Worm (Caenorhabditis elegans) whole organism, L3 larva: Measurements from ENCODE around the gene nnt-1.

ENCODE experiments used
- aly-2 ChIP-seq: fragments of 150-350 bp; optimal IDR thresholded peaks from 2 replicates; lab custom pipeline; 2014; ENCODE audit warnings: missing biosample characterization, missing genetic modification characterization
- ceh-16 ChIP-seq: sonication (generic microtip); optimal IDR thresholded peaks from 2 replicates; lab custom pipeline; 2017; ENCODE audit warnings: missing biosample characterization, missing genetic modification characterization
- ceh-28 ChIP-seq: fragments of 150-350 bp; optimal IDR thresholded peaks from 2 replicates; lab custom pipeline; 2014; ENCODE audit warnings: missing biosample characterization, missing genetic modification reagents, missing genetic modification characterization
- ceh-9 ChIP-seq: sonication (generic microtip); optimal IDR thresholded peaks from 2 replicates; lab custom pipeline; 2018; ENCODE audit warnings: missing biosample characterization, missing genetic modification characterization
- daf-12 ChIP-seq: fragments of 150-350 bp; optimal IDR thresholded peaks from 2 replicates; lab custom pipeline; 2014; ENCODE audit warnings: missing biosample characterization, missing genetic modification reagents, missing genetic modification characterization
- elt-1 ChIP-seq: fragments of 150-350 bp; optimal IDR thresholded peaks from 2 replicates; lab custom pipeline; 2014; ENCODE audit warnings: missing biosample characterization, missing genetic modification characterization
- elt-2 ChIP-seq: sonication (generic microtip); optimal IDR thresholded peaks from 2 replicates; lab custom pipeline; 2016; ENCODE audit warnings: missing genetic modification reagents, mild to moderate bottlenecking, missing genetic modification characterization, missing compliant biosample characterization
- elt-3 ChIP-seq, 3 experiments: fragments of 150-350 bp in 1 of 3; sonication (generic microtip) in 2 of 3; optimal IDR thresholded peaks; 2 replicates in 2 of 3; 4 replicates in 1 of 3; lab custom pipeline; 2014 to 2017; ENCODE audit warnings: missing biosample characterization in 3 of 3, missing genetic modification characterization in 3 of 3
- jun-1 ChIP-seq: fragments of 150-350 bp; optimal IDR thresholded peaks from 2 replicates; lab custom pipeline; 2014; ENCODE audit warnings: missing biosample characterization, missing genetic modification reagents, missing genetic modification characterization
- lin-15B ChIP-seq: fragments of 150-350 bp; optimal IDR thresholded peaks from 2 replicates; lab custom pipeline; 2014; ENCODE audit warnings: missing biosample characterization, missing genetic modification characterization
- lin-39 ChIP-seq: fragments of 150-350 bp; optimal IDR thresholded peaks from 2 replicates; lab custom pipeline; 2018; ENCODE audit warnings: missing biosample characterization, missing genetic modification reagents, missing genetic modification characterization
- lsy-12 ChIP-seq: sonication (generic microtip); optimal IDR thresholded peaks from 2 replicates; lab custom pipeline; 2016; ENCODE audit warnings: mild to moderate bottlenecking, missing genetic modification characterization, missing compliant biosample characterization
- mdl-1 ChIP-seq: fragments of 150-350 bp; optimal IDR thresholded peaks from 2 replicates; lab custom pipeline; 2014; ENCODE audit warnings: missing biosample characterization, missing genetic modification characterization
- nfya-1 ChIP-seq: sonication (generic microtip); optimal IDR thresholded peaks from 2 replicates; lab custom pipeline; 2017; ENCODE audit warnings: missing genetic modification characterization, mild to moderate bottlenecking, missing compliant biosample characterization, antibody characterized with exemption, moderate library complexity; ENCODE audit not compliant: insufficient read depth
- nhr-12 ChIP-seq: fragments of 150-350 bp; optimal IDR thresholded peaks from 2 replicates; lab custom pipeline; 2014; ENCODE audit warnings: missing biosample characterization, missing genetic modification characterization
- nhr-237 ChIP-seq: fragments of 150-350 bp; optimal IDR thresholded peaks from 2 replicates; lab custom pipeline; 2014; ENCODE audit warnings: missing biosample characterization, missing genetic modification characterization
- nhr-43 ChIP-seq: sonication (generic microtip); optimal IDR thresholded peaks from 2 replicates; lab custom pipeline; 2016; ENCODE audit warnings: mild to moderate bottlenecking, missing genetic modification characterization, missing compliant biosample characterization; ENCODE audit not compliant: poor library complexity, severe bottlenecking
- nhr-77 ChIP-seq: fragments of 150-350 bp; optimal IDR thresholded peaks from 2 replicates; lab custom pipeline; 2014; ENCODE audit warnings: missing biosample characterization, missing genetic modification characterization
- pqm-1 ChIP-seq: fragments of 150-350 bp; optimal IDR thresholded peaks from 2 replicates; lab custom pipeline; 2017; ENCODE audit warnings: missing biosample characterization, missing genetic modification characterization, inconsistent platforms
- sea-2 ChIP-seq: fragments of 150-350 bp; sonication (generic microtip); optimal IDR thresholded peaks from 4 replicates; lab custom pipeline; 2014; ENCODE audit warnings: missing biosample characterization, missing genetic modification reagents, missing genetic modification characterization
- snpc-4 ChIP-seq: fragments of 150-350 bp; optimal IDR thresholded peaks from 2 replicates; lab custom pipeline; 2014; ENCODE audit warnings: missing biosample characterization, missing genetic modification characterization
- unc-39 ChIP-seq: sonication (generic microtip); optimal IDR thresholded peaks from 4 replicates; lab custom pipeline; 2017; ENCODE audit warnings: missing biosample characterization, missing genetic modification characterization
- unc-62 ChIP-seq: fragments of 150-350 bp; sonication (generic microtip); optimal IDR thresholded peaks from 4 replicates; lab custom pipeline; 2014; ENCODE audit warnings: missing biosample characterization, missing genetic modification reagents, missing genetic modification characterization
- zag-1 ChIP-seq: fragments of 150-350 bp; optimal IDR thresholded peaks from 2 replicates; lab custom pipeline; 2014; ENCODE audit warnings: missing biosample characterization, missing genetic modification characterization
- ztf-4 ChIP-seq: fragments of 150-350 bp; optimal IDR thresholded peaks from 2 replicates; lab custom pipeline; 2014; ENCODE audit warnings: missing biosample characterization, missing genetic modification characterization

The nnt-1 gene

ce11 chrX:6150949-6151519 is 28.9 kb downstream of the nnt-1 start:
- TF ChIP-seq nhr-12 (tag; lab: Kevin White, UChicago), result no peak
- TF ChIP-seq elt-3 (tag; optimal IDR thresholded peaks at IDR 0.05; lab: Kevin White, UChicago), result no peak
- no peak for TF ChIP-seq ztf-4 (tag; lab: Kevin White, UChicago)
- no peak for TF ChIP-seq elt-2 (tag; lab: Kevin White, UChicago)
- no peak for TF ChIP-seq lin-15B
- no peak for TF ChIP-seq nhr-43 (tag; lab: Kevin White, UChicago)
- TF ChIP-seq zag-1, result no peak
- no peak for TF ChIP-seq ceh-28 (tag; lab: Kevin White, UChicago)

- TF ChIP-seq lin-39 (tag; lab: Kevin White, UChicago) (peak; percentile 55), unc-62 (GFP tag; lab: Kevin White, UChicago) (no peak)
These were observed 33.3 kb downstream of the nnt-1 start for ce11 chrX:6155436-6155835.

DNA sequence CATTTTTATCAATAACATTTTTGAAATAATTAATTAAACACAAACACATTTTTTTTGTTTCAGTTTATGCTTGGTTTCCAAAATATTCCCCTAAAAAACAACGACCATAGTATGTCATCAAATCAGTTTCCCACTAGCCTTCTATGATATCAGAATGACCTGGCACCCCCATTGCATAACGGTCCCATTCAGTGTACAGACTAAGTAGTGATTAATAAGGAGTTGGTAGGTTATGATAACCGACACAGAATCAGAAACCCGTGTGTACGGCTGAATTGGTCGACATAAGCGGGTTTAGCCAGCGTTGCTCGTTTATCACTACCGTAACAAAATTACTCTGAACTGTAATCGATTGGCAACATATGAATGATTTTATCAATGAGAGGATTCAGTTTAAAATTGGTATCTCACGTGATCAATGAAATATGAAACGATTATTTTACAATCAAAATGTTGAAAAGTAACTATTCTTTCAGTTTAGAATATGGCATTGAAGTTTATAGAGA is 35.4 kb downstream of the nnt-1 start:
- TF ChIP-seq elt-2 (tag; lab: Kevin White, UChicago), result peak; percentile 52
- no peak for TF ChIP-seq daf-12 (tag; lab: Kevin White, UChicago)
- peak; percentile 24 for TF ChIP-seq pqm-1 (tag; lab: Kevin White, UChicago)
- no peak for TF ChIP-seq sea-2

DNA sequence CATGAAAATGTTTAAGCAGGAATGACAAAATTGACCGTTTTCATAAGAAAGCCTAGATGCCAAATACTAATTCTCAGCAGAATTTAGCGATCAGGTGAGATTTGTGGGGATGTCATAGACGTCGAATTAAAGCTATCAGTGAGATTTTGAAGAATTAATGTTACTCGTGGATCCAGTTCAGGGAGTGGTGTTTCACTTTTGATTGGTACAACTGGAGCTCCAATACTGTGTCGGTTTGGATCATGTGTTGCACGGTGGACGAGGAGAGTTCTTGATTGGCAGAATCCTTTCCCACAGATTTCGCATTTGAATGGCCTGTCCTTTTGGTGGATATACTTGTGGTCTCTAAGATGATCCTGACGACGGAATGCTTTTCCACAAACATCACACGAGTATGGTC is 37.5 kb downstream of the nnt-1 start:
- no peak for TF ChIP-seq nhr-43 (tag; lab: Kevin White, UChicago)
- TF ChIP-seq snpc-4, result no peak
- TF ChIP-seq unc-62 (GFP tag; lab: Kevin White, UChicago), result no peak
- TF ChIP-seq elt-3 (tag; optimal IDR thresholded peaks at IDR 0.05; lab: Kevin White, UChicago), result no peak
- no peak for TF ChIP-seq ceh-9
- no peak for TF ChIP-seq lsy-12 (tag; lab: Kevin White, UChicago)
- TF ChIP-seq ceh-16 (tag; lab: Kevin White, UChicago), result no peak
- no peak for TF ChIP-seq zag-1
- TF ChIP-seq pqm-1 (tag; lab: Kevin White, UChicago), result no peak

DNA sequence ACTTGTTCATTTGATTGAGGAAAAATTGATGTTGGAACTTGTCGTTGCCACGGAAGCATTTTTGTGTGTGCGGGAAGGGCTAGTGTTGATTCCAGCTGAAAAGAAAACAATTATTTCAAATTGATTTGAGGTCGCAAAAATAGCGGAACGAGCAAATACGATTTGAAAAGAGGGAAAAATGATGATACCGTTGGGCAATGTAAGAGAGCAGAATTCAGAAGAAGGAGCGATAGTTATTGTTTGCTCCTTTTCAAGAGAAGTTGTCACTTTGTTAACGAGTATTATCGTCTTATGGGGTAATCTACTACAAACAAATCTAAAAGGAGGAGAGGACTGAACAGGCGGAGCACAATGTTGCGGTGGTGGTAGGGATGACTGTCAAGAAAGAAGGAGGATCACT is 38.3 kb downstream of the nnt-1 start, which contains the start of gene odd-2:
Gene odd-2, minus strand, starts transcription at position 101 of the 400 bp plus-strand sequence.
- TF ChIP-seq lin-39 (tag; lab: Kevin White, UChicago), result no peak
- no peak for TF ChIP-seq jun-1 (tag; lab: Kevin White, UChicago)
- no peak for TF ChIP-seq mdl-1 (tag; lab: Kevin White, UChicago)
- no peak for TF ChIP-seq nhr-237 (tag; lab: Kevin White, UChicago)
- TF ChIP-seq elt-2 (tag; lab: Kevin White, UChicago), result no peak
- no peak for TF ChIP-seq snpc-4
- no peak for TF ChIP-seq sea-2
- no peak for TF ChIP-seq nhr-77
- no peak for TF ChIP-seq nhr-12 (tag; lab: Kevin White, UChicago)
- TF ChIP-seq, all 47 proteins: peak for 0

DNA sequence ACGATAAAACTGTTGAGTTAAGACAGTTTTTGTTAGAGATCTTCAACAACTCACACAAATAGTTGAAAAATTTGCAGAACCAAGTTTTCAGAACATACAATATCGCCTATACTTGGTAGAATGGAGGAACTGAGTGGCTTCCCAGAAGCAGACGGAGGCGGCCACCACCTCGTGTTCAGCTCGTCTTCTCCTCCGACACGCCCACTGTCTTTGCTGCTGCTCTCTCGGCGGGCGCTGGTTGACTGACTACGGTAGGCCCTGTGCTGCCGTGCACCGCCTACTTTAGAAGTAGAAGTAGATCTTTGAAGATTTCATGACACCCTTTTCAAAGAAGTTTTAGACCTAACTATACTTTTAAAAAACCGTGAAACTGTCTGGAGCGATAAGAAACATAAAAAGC is 39.9 kb downstream of the nnt-1 start:
- TF ChIP-seq zag-1, result no peak
- TF ChIP-seq elt-1 (tag; lab: Kevin White, UChicago), result no peak
- peak; percentile 47 for TF ChIP-seq nfya-1 (tag; lab: Kevin White, UChicago)
- TF ChIP-seq unc-39 (tag; lab: Kevin White, UChicago), result no peak
- TF ChIP-seq, all 47 proteins: peak for 1

ce11 chrX:6167376-6167775 is 45.3 kb downstream of the nnt-1 start:
- TF ChIP-seq elt-2 (tag; lab: Kevin White, UChicago), result peak; percentile 61
- no peak for TF ChIP-seq aly-2

- TF ChIP-seq pqm-1 (tag; lab: Kevin White, UChicago) (peak; percentile 42), elt-2 (tag; lab: Kevin White, UChicago) (peak; percentile 86), nhr-43 (tag; lab: Kevin White, UChicago) (no peak)
These were observed 47.1 kb downstream of the nnt-1 start, which contains the start of gene T25B2.2 for ce11 chrX:6169252-6169651. T25B2.2 (plus strand) TSS chrX:6169643.
